Worm (Caenorhabditis elegans) whole organism, mixed stage, embryonic: ENCODE results near the gene pod-2.

Source experiments
- M03D4.4 ChIP-seq: sonication (generic microtip); optimal IDR thresholded peaks from 2 replicates; lab custom pipeline; 2017; ENCODE audit warnings: mild to moderate bottlenecking, missing genetic modification characterization, missing compliant biosample characterization
- bed-3 ChIP-seq: fragments of 200-800 bp; sonication (Bioruptor generic); optimal IDR thresholded peaks from 3 replicates; lab custom pipeline; 2018; ENCODE audit warnings: mild to moderate bottlenecking, missing genetic modification characterization, moderate library complexity, missing compliant biosample characterization
- blmp-1 ChIP-seq: fragments of 150-350 bp; optimal IDR thresholded peaks from 2 replicates; lab custom pipeline; 2014; ENCODE audit warnings: missing biosample characterization, missing genetic modification characterization
- ceh-39 ChIP-seq: fragments of 150-350 bp; optimal IDR thresholded peaks from 2 replicates; lab custom pipeline; 2014; ENCODE audit warnings: missing biosample characterization, missing genetic modification characterization
- ceh-43 ChIP-seq: fragments of 200-800 bp; sonication (Bioruptor generic); optimal IDR thresholded peaks from 2 replicates; lab custom pipeline; 2018; ENCODE audit warnings: mild to moderate bottlenecking, missing genetic modification characterization, moderate library complexity, missing compliant biosample characterization
- ces-1 ChIP-seq: fragments of 150-350 bp; optimal IDR thresholded peaks from 2 replicates; lab custom pipeline; 2014; ENCODE audit warnings: missing biosample characterization, missing genetic modification reagents, missing genetic modification characterization
- cnd-1 ChIP-seq: fragments of 200-800 bp; sonication (Bioruptor generic); optimal IDR thresholded peaks from 2 replicates; lab custom pipeline; 2018; ENCODE audit warnings: mild to moderate bottlenecking, missing genetic modification characterization, missing compliant biosample characterization
- drap-1 ChIP-seq: fragments of 200-800 bp; sonication (Bioruptor generic); optimal IDR thresholded peaks from 3 replicates; lab custom pipeline; 2018; ENCODE audit warnings: mild to moderate bottlenecking, missing genetic modification characterization, missing compliant biosample characterization
- elt-1 ChIP-seq: sonication (generic microtip); optimal IDR thresholded peaks from 2 replicates; lab custom pipeline; 2017; ENCODE audit warnings: missing genetic modification characterization, mild to moderate bottlenecking, missing compliant biosample characterization, antibody characterized with exemption, moderate library complexity, borderline replicate concordance; ENCODE audit not compliant: insufficient read depth
- elt-3 ChIP-seq: fragments of 150-350 bp; optimal IDR thresholded peaks from 2 replicates; lab custom pipeline; 2014; ENCODE audit warnings: missing biosample characterization, missing genetic modification characterization
- ham-2 ChIP-seq: fragments of 200-800 bp; sonication (Bioruptor generic); optimal IDR thresholded peaks from 2 replicates; lab custom pipeline; 2018; ENCODE audit warnings: mild to moderate bottlenecking, missing genetic modification characterization, missing compliant biosample characterization
- hlh-1 ChIP-seq: fragments of 150-350 bp; optimal IDR thresholded peaks from 2 replicates; lab custom pipeline; 2014; ENCODE audit warnings: missing biosample characterization, missing genetic modification reagents, missing genetic modification characterization
- lin-32 ChIP-seq: fragments of 200-800 bp; sonication (Bioruptor generic); optimal IDR thresholded peaks from 2 replicates; lab custom pipeline; 2018; ENCODE audit warnings: mild to moderate bottlenecking, missing genetic modification characterization, missing compliant biosample characterization
- mab-5 ChIP-seq: fragments of 150-350 bp; optimal IDR thresholded peaks from 2 replicates; lab custom pipeline; 2014; ENCODE audit warnings: missing biosample characterization, missing genetic modification characterization
- mep-1 ChIP-seq: fragments of 150-350 bp; optimal IDR thresholded peaks from 2 replicates; lab custom pipeline; 2017; ENCODE audit warnings: missing biosample characterization, missing genetic modification reagents, missing genetic modification characterization, inconsistent platforms
- mls-2 ChIP-seq: sonication (generic microtip); optimal IDR thresholded peaks from 2 replicates; lab custom pipeline; 2016; ENCODE audit warnings: mild to moderate bottlenecking, missing genetic modification characterization, moderate library complexity, missing compliant biosample characterization
- nhr-12 ChIP-seq: fragments of 150-350 bp; optimal IDR thresholded peaks from 2 replicates; lab custom pipeline; 2014; ENCODE audit warnings: missing biosample characterization, missing genetic modification characterization
- nhr-2 ChIP-seq: fragments of 150-350 bp; optimal IDR thresholded peaks from 2 replicates; lab custom pipeline; 2014; ENCODE audit warnings: missing biosample characterization, missing genetic modification characterization
- nhr-237 ChIP-seq: fragments of 150-350 bp; optimal IDR thresholded peaks from 2 replicates; lab custom pipeline; 2014; ENCODE audit warnings: missing biosample characterization, missing genetic modification characterization
- nhr-28 ChIP-seq: fragments of 150-350 bp; optimal IDR thresholded peaks from 2 replicates; lab custom pipeline; 2014; ENCODE audit warnings: missing biosample characterization, missing genetic modification characterization
- nhr-76 ChIP-seq: sonication (generic microtip); optimal IDR thresholded peaks from 2 replicates; lab custom pipeline; 2017; ENCODE audit warnings: missing biosample characterization, missing genetic modification characterization
- pha-4 ChIP-seq: fragments of 150-350 bp; optimal IDR thresholded peaks from 2 replicates; lab custom pipeline; 2018; ENCODE audit warnings: missing biosample characterization, missing genetic modification reagents, missing genetic modification characterization
- sem-2 ChIP-seq: fragments of 200-800 bp; sonication (Bioruptor generic); optimal IDR thresholded peaks from 2 replicates; lab custom pipeline; 2018; ENCODE audit warnings: mild to moderate bottlenecking, missing genetic modification characterization, missing compliant biosample characterization
- snpc-4 ChIP-seq: fragments of 150-350 bp; optimal IDR thresholded peaks from 2 replicates; lab custom pipeline; 2014; ENCODE audit warnings: missing biosample characterization, missing genetic modification characterization
- sptf-1 ChIP-seq: sonication (generic microtip); optimal IDR thresholded peaks from 2 replicates; lab custom pipeline; 2017; ENCODE audit warnings: mild to moderate bottlenecking, missing genetic modification characterization, moderate library complexity, missing compliant biosample characterization
- tbx-8 ChIP-seq: fragments of 200-800 bp; sonication (Bioruptor generic); optimal IDR thresholded peaks from 2 replicates; lab custom pipeline; 2018; ENCODE audit warnings: mild to moderate bottlenecking, missing genetic modification characterization, moderate library complexity, missing compliant biosample characterization
- unc-120 ChIP-seq: sonication (generic microtip); optimal IDR thresholded peaks from 2 replicates; lab custom pipeline; 2017; ENCODE audit warnings: missing genetic modification characterization, missing compliant biosample characterization; ENCODE audit not compliant: poor library complexity, severe bottlenecking
- unc-39 ChIP-seq: fragments of 150-350 bp; optimal IDR thresholded peaks from 2 replicates; lab custom pipeline; 2014; ENCODE audit warnings: missing biosample characterization, missing genetic modification characterization
- unc-62 ChIP-seq: fragments of 150-350 bp; optimal IDR thresholded peaks from 2 replicates; lab custom pipeline; 2014; ENCODE audit warnings: missing biosample characterization, missing genetic modification reagents, missing genetic modification characterization
- zip-8 ChIP-seq: fragments of 150-350 bp; optimal IDR thresholded peaks from 2 replicates; lab custom pipeline; 2014; ENCODE audit warnings: missing biosample characterization, missing genetic modification characterization
- ztf-11 ChIP-seq: fragments of 150-350 bp; optimal IDR thresholded peaks from 2 replicates; lab custom pipeline; 2014; ENCODE audit warnings: missing biosample characterization, missing genetic modification characterization

The pod-2 gene

ce11 chrII:1157135-1157534, 20.6 kb downstream of the pod-2 start:
- no peak for TF ChIP-seq unc-120 (tag; lab: Kevin White, UChicago)
- TF ChIP-seq nhr-237 (tag; lab: Kevin White, UChicago) = no peak
- no peak for TF ChIP-seq nhr-76
- no peak for TF ChIP-seq bed-3
- no peak for TF ChIP-seq ceh-43 (GFP tag; lab: Kevin White, UChicago)
- TF ChIP-seq mab-5 (tag; lab: Kevin White, UChicago) = no peak
- no peak for TF ChIP-seq elt-1
- no peak for TF ChIP-seq ztf-11 (tag; lab: Kevin White, UChicago)
- TF ChIP-seq ham-2 (GFP tag; lab: Kevin White, UChicago) = no peak

ce11 chrII:1159718-1160117, 23.1 kb downstream of the pod-2 start:
- no peak for TF ChIP-seq nhr-2 (tag; lab: Kevin White, UChicago)
- TF ChIP-seq cnd-1 (tag; lab: Kevin White, UChicago) = no peak
- no peak for TF ChIP-seq unc-62 (GFP tag; lab: Kevin White, UChicago)
- no peak for TF ChIP-seq hlh-1 (tag; lab: Kevin White, UChicago)
- TF ChIP-seq sptf-1 (tag; lab: Kevin White, UChicago) = no peak
- TF ChIP-seq ztf-11 (tag; lab: Kevin White, UChicago) = no peak
- no peak for TF ChIP-seq mep-1 (tag; lab: Kevin White, UChicago)
- TF ChIP-seq pha-4 = no peak
- TF ChIP-seq ces-1 (GFP tag; lab: Kevin White, UChicago) = no peak
- no peak for TF ChIP-seq ceh-43 (GFP tag; lab: Kevin White, UChicago)
- TF ChIP-seq sem-2 (GFP tag; lab: Kevin White, UChicago) = no peak
- no peak for TF ChIP-seq unc-120 (tag; lab: Kevin White, UChicago)
- TF ChIP-seq drap-1 = no peak
- TF ChIP-seq snpc-4 (tag; lab: Kevin White, UChicago) = no peak
- no peak for TF ChIP-seq lin-32 (GFP tag; lab: Kevin White, UChicago)
- TF ChIP-seq tbx-8 (GFP tag; lab: Kevin White, UChicago) = no peak
- no peak for TF ChIP-seq bed-3
- no peak for TF ChIP-seq nhr-12
- TF ChIP-seq M03D4.4 (tag; lab: Kevin White, UChicago) = no peak

ce11 chrII:1163275-1163674, 26.7 kb downstream of the pod-2 start, which contains the start of gene T23F4.2:
T23F4.2 (plus strand) TSS chrII:1163575.
- TF ChIP-seq ces-1 (GFP tag; lab: Kevin White, UChicago) (no peak), unc-62 (GFP tag; lab: Kevin White, UChicago) (no peak), ham-2 (GFP tag; lab: Kevin White, UChicago) (no peak), unc-39 (no peak), bed-3 (no peak), nhr-237 (tag; lab: Kevin White, UChicago) (no peak), unc-120 (tag; lab: Kevin White, UChicago) (no peak), ceh-39 (no peak), nhr-76 (no peak), ztf-11 (tag; lab: Kevin White, UChicago) (no peak), mls-2 (tag; lab: Kevin White, UChicago) (no peak), sem-2 (GFP tag; lab: Kevin White, UChicago) (no peak), zip-8 (tag; lab: Kevin White, UChicago) (no peak)

ce11 chrII:1170842-1171241, 34.3 kb downstream of the pod-2 start:
- TF ChIP-seq cnd-1 (tag; lab: Kevin White, UChicago) (no peak), sptf-1 (tag; lab: Kevin White, UChicago) (no peak), blmp-1 (no peak), ztf-11 (tag; lab: Kevin White, UChicago) (no peak)

ce11 chrII:1172080-1172575, 35.5 kb downstream of the pod-2 start, which contains the start of gene dlhd-1:
dlhd-1 (minus strand) TSS chrII:1172130.
- TF ChIP-seq mls-2 (tag; lab: Kevin White, UChicago) (no peak), nhr-2 (tag; lab: Kevin White, UChicago) (no peak), unc-120 (tag; lab: Kevin White, UChicago) (no peak), nhr-237 (tag; lab: Kevin White, UChicago) (no peak), nhr-76 (no peak), sem-2 (GFP tag; lab: Kevin White, UChicago) (no peak), nhr-28 (tag; lab: Kevin White, UChicago) (no peak), elt-3 (tag; lab: Kevin White, UChicago) (no peak), M03D4.4 (tag; lab: Kevin White, UChicago) (no peak), zip-8 (tag; lab: Kevin White, UChicago) (no peak), bed-3 (no peak), ceh-43 (GFP tag; lab: Kevin White, UChicago) (no peak)
- TF ChIP-seq, all 35 proteins: peak for 0
